Fruit fly (Drosophila melanogaster) whole organism, wandering third instar larva: ENCODE data around the gene CG43407.

Experiments
- Abd-B ChIP-seq: fragments of >200 bp; optimal IDR thresholded peaks from 2 replicates; lab custom pipeline; 2017; ENCODE audit warnings: missing biosample characterization, missing genetic modification characterization
- CG32264 ChIP-seq: fragments of 200-800 bp; sonication (Bioruptor generic); optimal IDR thresholded peaks from 2 replicates; lab custom pipeline; 2016; ENCODE audit warnings: missing biosample characterization, missing genetic modification characterization
- CG9705 ChIP-seq: fragments of 200-800 bp; sonication (Bioruptor generic); optimal IDR thresholded peaks from 2 replicates; lab custom pipeline; 2018; ENCODE audit warnings: missing biosample characterization, mild to moderate bottlenecking, missing genetic modification characterization
- CrebA ChIP-seq: fragments of 200-800 bp; sonication (Bioruptor generic); optimal IDR thresholded peaks from 2 replicates; lab custom pipeline; 2016; ENCODE audit warnings: missing biosample characterization, mild to moderate bottlenecking, missing genetic modification characterization, borderline replicate concordance
- Dfd ChIP-seq: fragments of >200 bp; optimal IDR thresholded peaks from 2 replicates; lab custom pipeline; 2017; ENCODE audit warnings: missing biosample characterization, missing genetic modification characterization
- Dif ChIP-seq: fragments of 200-275, 200-300 bp; sonication (Bioruptor generic); optimal IDR thresholded peaks from 2 replicates; lab custom pipeline; 2018; ENCODE audit warnings: missing biosample characterization, missing genetic modification characterization; ENCODE audit not compliant: partially characterized antibody
- GATAd ChIP-seq: sonication (Bioruptor generic); optimal IDR thresholded peaks from 2 replicates; lab custom pipeline; 2016; ENCODE audit warnings: missing biosample characterization, missing genetic modification characterization
- HLH106 ChIP-seq: fragments of 200-800 bp; optimal IDR thresholded peaks from 3 replicates; lab custom pipeline; 2019; ENCODE audit warnings: missing biosample characterization, mild to moderate bottlenecking, missing genetic modification characterization, moderate library complexity
- Hnf4 ChIP-seq: fragments of 200-800 bp; sonication (Bioruptor generic); optimal IDR thresholded peaks from 2 replicates; lab custom pipeline; 2016; ENCODE audit warnings: missing biosample characterization, mild to moderate bottlenecking, missing genetic modification characterization
- Hr78 ChIP-seq: fragments of >200 bp; optimal IDR thresholded peaks from 2 replicates; lab custom pipeline; 2017; ENCODE audit warnings: missing biosample characterization, missing genetic modification characterization
- Hr83 ChIP-seq: fragments of 200-300 bp; sonication (Bioruptor generic); optimal IDR thresholded peaks from 2 replicates; lab custom pipeline; 2016; ENCODE audit warnings: missing biosample characterization, mild to moderate bottlenecking, missing genetic modification characterization, moderate library complexity; ENCODE audit not compliant: poor library complexity, severe bottlenecking
- Jra ChIP-seq: sonication (Bioruptor generic); optimal IDR thresholded peaks from 2 replicates; lab custom pipeline; 2016; ENCODE audit warnings: missing biosample characterization, missing genetic modification characterization
- Mio ChIP-seq: sonication (Bioruptor generic); optimal IDR thresholded peaks from 2 replicates; lab custom pipeline; 2016; ENCODE audit warnings: missing biosample characterization, missing genetic modification characterization
- Myc ChIP-seq: fragments of >200 bp; optimal IDR thresholded peaks from 2 replicates; lab custom pipeline; 2017
- N ChIP-seq: fragments of >200 bp; optimal IDR thresholded peaks from 2 replicates; lab custom pipeline; 2018; ENCODE audit warnings: missing biosample characterization, missing external identifiers, missing genetic modification characterization
- OdsH ChIP-seq: fragments of 200-800 bp; sonication (Bioruptor generic); optimal IDR thresholded peaks from 2 replicates; lab custom pipeline; 2016; ENCODE audit warnings: missing biosample characterization, mild to moderate bottlenecking, missing genetic modification characterization
- Rel ChIP-seq, 2 experiments: fragments of 200-800 bp; sonication (Bioruptor generic) in 1 of 2; optimal IDR thresholded peaks; 2 replicates in 1 of 2; 3 replicates in 1 of 2; lab custom pipeline; 2016 to 2019; ENCODE audit warnings: mild to moderate bottlenecking in 2 of 2, missing biosample characterization in 2 of 2, missing genetic modification characterization in 2 of 2, moderate library complexity in 1 of 2
- Sp1 ChIP-seq: fragments of 200-800 bp; sonication (Bioruptor generic); optimal IDR thresholded peaks from 3 replicates; lab custom pipeline; 2019; ENCODE audit warnings: missing biosample characterization, mild to moderate bottlenecking, missing genetic modification characterization, moderate library complexity
- Vsx2 ChIP-seq: fragments of 200-300, 225-300 bp; sonication (Bioruptor generic); optimal IDR thresholded peaks from 2 replicates; lab custom pipeline; 2018; ENCODE audit warnings: missing biosample characterization, missing genetic modification characterization; ENCODE audit not compliant: partially characterized antibody
- br ChIP-seq: fragments of 200-800 bp; sonication (Bioruptor generic); optimal IDR thresholded peaks from 2 replicates; lab custom pipeline; 2016; ENCODE audit warnings: missing biosample characterization, missing genetic modification characterization
- brk ChIP-seq: fragments of 200-800 bp; sonication (Bioruptor generic); optimal IDR thresholded peaks from 2 replicates; lab custom pipeline; 2016; ENCODE audit warnings: missing biosample characterization, mild to moderate bottlenecking, missing genetic modification characterization
- dl ChIP-seq, 2 experiments: fragments of 175-275, 200-275 bp in 1 of 2; fragments of 200-275 bp in 1 of 2; sonication (Bioruptor generic); optimal IDR thresholded peaks; lab custom pipeline; 2018; ENCODE audit warnings: mild to moderate bottlenecking in 2 of 2, missing biosample characterization in 2 of 2, missing genetic modification characterization in 2 of 2, moderate library complexity in 2 of 2; ENCODE audit not compliant: partially characterized antibody in 2 of 2, insufficient read depth in 1 of 2
- dmrt93B ChIP-seq: fragments of 200-800 bp; sonication (Bioruptor generic); optimal IDR thresholded peaks from 2 replicates; lab custom pipeline; 2018; ENCODE audit warnings: missing biosample characterization, mild to moderate bottlenecking, missing genetic modification characterization
- dsf ChIP-seq: sonication (Bioruptor generic); optimal IDR thresholded peaks from 2 replicates; lab custom pipeline; 2016; ENCODE audit warnings: missing biosample characterization, missing genetic modification characterization, borderline replicate concordance
- ey ChIP-seq: fragments of 200-800 bp; sonication (Bioruptor generic); optimal IDR thresholded peaks from 2 replicates; lab custom pipeline; 2016; ENCODE audit warnings: missing biosample characterization, missing genetic modification characterization
- foxo ChIP-seq, 2 experiments: fragments of 200-800 bp; sonication (Bioruptor generic); optimal IDR thresholded peaks; 2 replicates in 1 of 2; 3 replicates in 1 of 2; lab custom pipeline; 2016 to 2017; ENCODE audit warnings: missing biosample characterization in 2 of 2, missing genetic modification characterization in 2 of 2
- fru ChIP-seq: fragments of 200-800 bp; sonication (Bioruptor generic); optimal IDR thresholded peaks from 3 replicates; lab custom pipeline; 2016; ENCODE audit warnings: missing biosample characterization, mild to moderate bottlenecking, missing genetic modification characterization
- h ChIP-seq: fragments of 200-800 bp; sonication (Bioruptor generic); optimal IDR thresholded peaks from 3 replicates; lab custom pipeline; 2016; ENCODE audit warnings: missing biosample characterization, mild to moderate bottlenecking, missing genetic modification characterization
- jim ChIP-seq: fragments of 175-275, 200-325 bp; sonication (Bioruptor generic); optimal IDR thresholded peaks from 2 replicates; lab custom pipeline; 2016; ENCODE audit warnings: missing biosample characterization, mild to moderate bottlenecking, missing genetic modification characterization
- lola ChIP-seq: fragments of >200 bp; optimal IDR thresholded peaks from 2 replicates; lab custom pipeline; 2017; ENCODE audit warnings: missing biosample characterization, missing genetic modification characterization
- pan ChIP-seq: fragments of >200 bp; optimal IDR thresholded peaks from 2 replicates; lab custom pipeline; 2017
- psq ChIP-seq: fragments of 200-800 bp; sonication (Bioruptor generic); optimal IDR thresholded peaks from 3 replicates; lab custom pipeline; 2017; ENCODE audit warnings: missing biosample characterization, mild to moderate bottlenecking, missing genetic modification characterization, moderate library complexity
- rgr ChIP-seq: fragments of 200-800 bp; sonication (Bioruptor generic); optimal IDR thresholded peaks from 3 replicates; lab custom pipeline; 2016; ENCODE audit warnings: missing biosample characterization, mild to moderate bottlenecking, missing genetic modification characterization
- sage ChIP-seq: fragments of 200-800 bp; sonication (Bioruptor generic); optimal IDR thresholded peaks from 2 replicates; lab custom pipeline; 2016; ENCODE audit warnings: missing biosample characterization, mild to moderate bottlenecking, missing genetic modification characterization
- sv ChIP-seq: fragments of 200-800 bp; sonication (Bioruptor generic); optimal IDR thresholded peaks from 3 replicates; lab custom pipeline; 2016; ENCODE audit warnings: missing biosample characterization, missing genetic modification characterization
- tai ChIP-seq: sonication (Bioruptor generic); optimal IDR thresholded peaks from 2 replicates; lab custom pipeline; 2016; ENCODE audit warnings: missing biosample characterization, missing genetic modification characterization
- usp ChIP-seq: fragments of >200 bp; optimal IDR thresholded peaks from 2 replicates; lab custom pipeline; 2017; ENCODE audit warnings: missing biosample characterization, missing genetic modification characterization
- woc ChIP-seq: sonication (Bioruptor generic); optimal IDR thresholded peaks from 2 replicates; lab custom pipeline; 2016; ENCODE audit warnings: missing biosample characterization, mild to moderate bottlenecking, missing genetic modification characterization

The CG43407 gene

DNA sequence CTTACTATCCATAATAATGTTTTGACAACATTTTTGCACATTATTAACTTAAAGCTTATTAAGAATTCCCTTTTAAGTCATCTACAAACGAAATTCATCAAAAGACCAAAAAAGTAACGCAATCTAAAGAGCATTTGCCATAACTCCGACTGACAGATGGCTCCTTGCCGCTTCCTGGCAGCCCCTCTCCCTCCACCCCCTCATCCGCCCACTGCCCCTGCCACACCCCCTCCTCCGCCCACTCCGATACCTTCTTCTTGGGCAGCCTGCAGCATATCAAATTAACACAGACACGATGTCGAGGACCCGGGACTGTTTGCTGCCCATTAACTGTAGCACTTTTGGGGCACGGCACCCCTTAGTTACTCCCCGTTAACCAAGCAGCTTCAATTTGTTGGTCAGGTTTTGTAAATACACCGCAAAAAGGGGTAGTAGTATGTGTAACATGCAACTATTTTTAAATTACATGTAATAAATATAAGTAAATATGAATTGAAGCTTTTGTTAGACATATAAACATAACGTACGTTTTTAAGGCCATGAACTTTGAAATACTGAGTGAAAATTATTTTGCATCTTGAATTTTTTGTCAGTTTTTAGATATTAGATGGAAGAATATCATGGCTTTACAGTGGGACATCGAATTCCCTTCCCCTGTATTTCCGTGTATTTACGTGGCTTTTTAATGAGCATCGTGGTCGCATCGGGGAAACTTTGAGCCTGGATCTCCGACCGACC, 17.9 kb downstream of the CG43407 start (continued):
- no peak for TF ChIP-seq tai
- TF ChIP-seq Dif (GFP tag; lab: Kevin White, UChicago): no peak
- no peak for TF ChIP-seq usp (GFP tag; lab: Kevin White, UChicago)

- no peak for TF ChIP-seq Hr83
- TF ChIP-seq GATAd: no peak
- no peak for TF ChIP-seq usp (GFP tag; lab: Kevin White, UChicago)
- TF ChIP-seq Dif (GFP tag; lab: Kevin White, UChicago): no peak
- peak; percentile 33 for TF ChIP-seq brk
- TF ChIP-seq rgr: peak; percentile 75
- no peak for TF ChIP-seq tai
- no peak for TF ChIP-seq CG9705 (GFP tag; lab: Kevin White, UChicago)
- TF ChIP-seq fru: peak; percentile 46
- TF ChIP-seq br (GFP tag; lab: Kevin White, UChicago): peak; percentile 30
- TF ChIP-seq pan (lab: Kevin White, UChicago): no peak
- TF ChIP-seq Vsx2 (GFP tag; lab: Kevin White, UChicago): no peak
- peak; percentile 59 for TF ChIP-seq OdsH (GFP tag; lab: Kevin White, UChicago)
- TF ChIP-seq psq (GFP tag; lab: Kevin White, UChicago): peak; percentile 76
- TF ChIP-seq Hr78: no peak
- TF ChIP-seq Rel (GFP tag; optimal IDR thresholded peaks at IDR 0.05; lab: Kevin White, UChicago): peak; percentile 42
- TF ChIP-seq Rel (tag; optimal IDR thresholded peaks at IDR 0.05; lab: Kevin White, UChicago): peak; percentile 44
- TF ChIP-seq sv: no peak
- peak; percentile 64 for TF ChIP-seq h (GFP tag; lab: Kevin White, UChicago)
- TF ChIP-seq lola (GFP tag; lab: Kevin White, UChicago): no peak
- TF ChIP-seq HLH106: peak; percentile 80
- no peak for TF ChIP-seq Mio
- TF ChIP-seq sage (GFP tag; lab: Kevin White, UChicago): peak; percentile 58
- no peak for TF ChIP-seq dsf (GFP tag; lab: Kevin White, UChicago)
- no peak for TF ChIP-seq Myc (lab: Kevin White, UChicago)
- TF ChIP-seq Dfd (GFP tag; lab: Kevin White, UChicago): no peak
- TF ChIP-seq dmrt93B (GFP tag; lab: Kevin White, UChicago): peak; percentile 28
- TF ChIP-seq foxo (GFP tag; optimal IDR thresholded peaks at IDR 0.05; lab: Kevin White, UChicago): peak in 1 of 2 experiments; percentile 74
- TF ChIP-seq CG32264 (GFP tag; lab: Kevin White, UChicago): no peak
- TF ChIP-seq N: no peak
- no peak for TF ChIP-seq ey (GFP tag; lab: Kevin White, UChicago)
- no peak for TF ChIP-seq dl (GFP tag; optimal IDR thresholded peaks at IDR 0.05; lab: Kevin White, UChicago; ENCODE audit: insufficient read depth in 1 of 2, partially characterized antibody in 2 of 2)
- peak; percentile 34 for TF ChIP-seq Hnf4 (GFP tag; lab: Kevin White, UChicago)
- TF ChIP-seq Abd-B (GFP tag; lab: Kevin White, UChicago): no peak
- no peak for TF ChIP-seq jim (GFP tag; lab: Kevin White, UChicago)
- TF ChIP-seq Jra (GFP tag; lab: Kevin White, UChicago): no peak
- TF ChIP-seq woc (GFP tag; lab: Kevin White, UChicago): peak; percentile 4
- TF ChIP-seq CrebA (GFP tag; lab: Kevin White, UChicago): no peak
- TF ChIP-seq Sp1 (GFP tag; lab: Kevin White, UChicago): peak; percentile 78
Measured at dm6 chr3L:19033154-19033811, 19.9 kb downstream of the CG43407 start.
